Fruit fly (Drosophila melanogaster): ENCODE results near the gene Cralbp.

DNA sequence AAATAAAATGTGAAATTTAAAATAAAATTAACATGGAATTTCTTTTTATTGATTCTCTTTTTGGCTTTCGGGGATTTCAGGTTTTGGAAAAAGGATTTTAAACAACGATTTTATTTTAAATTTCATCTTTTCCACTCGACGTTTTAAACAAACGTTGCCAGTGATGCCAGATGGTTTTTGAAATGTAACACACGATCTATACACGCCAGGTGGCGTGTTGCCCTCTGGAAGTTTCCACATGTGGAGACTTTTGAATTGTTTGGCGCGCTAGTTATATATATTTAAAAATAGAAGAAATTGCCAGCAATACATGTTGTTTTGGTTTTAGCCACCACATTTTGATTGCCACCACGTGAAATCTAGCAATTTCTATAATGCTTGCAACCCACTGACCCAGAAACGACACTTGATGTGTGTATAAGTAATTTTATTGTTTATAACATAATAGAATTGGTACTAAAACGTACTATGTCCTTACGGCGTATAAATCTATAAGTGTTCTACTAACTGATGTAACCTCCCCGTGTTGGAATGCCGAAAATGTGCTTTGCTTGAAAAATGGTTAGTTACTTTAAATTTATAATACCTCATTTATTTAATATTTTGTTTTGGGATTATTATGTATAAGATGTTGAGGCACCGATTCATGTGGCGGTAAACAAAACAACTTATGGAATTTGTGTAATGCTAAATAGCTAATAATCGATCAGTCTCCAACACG, 36.7 kb downstream of the Cralbp start:
- TF ChIP-seq CG8159 (tag; optimal IDR thresholded peaks at IDR 0.05) = no peak
- no peak for TF ChIP-seq CG12605 (GFP tag; IDR thresholded peaks at IDR 0.05)
- no peak for TF ChIP-seq gl (tag; optimal IDR thresholded peaks at IDR 0.05)
- 0 out of 3 replicates have a peak, but pooled peaks have one; percentile 38 for TF ChIP-seq CG4496 (GFP tag; IDR thresholded peaks at IDR 0.05)
- no peak for TF ChIP-seq rn (GFP tag; IDR thresholded peaks at IDR 0.05)
- no peak for TF ChIP-seq Ets98B (GFP tag; IDR thresholded peaks at IDR 0.05)
- TF ChIP-seq CG34367 (tag; optimal IDR thresholded peaks at IDR 0.05) = no peak
- TF ChIP-seq CG32121 (GFP tag; IDR thresholded peaks at IDR 0.05) = no peak
- TF ChIP-seq CG14655 (GFP tag; optimal IDR thresholded peaks at IDR 0.05) = no peak

Data from whole organism, pupa.